Worm (Caenorhabditis elegans) whole organism, midembryonic: ENCODE results near the gene yif-1.
"Not testable (repeated sequence)": the region's sequence is repeated elsewhere in the genome, so short reads cannot be mapped to it uniquely, and the experiment has no call there.

Experiments
- T22C8.4 ChIP-seq: fragments of 200-800 bp; sonication (Bioruptor generic); IDR thresholded peaks from 2 replicates; pipeline ENCODE4 v1.3.6; 2022; ENCODE audit warnings: missing genetic modification characterization, missing compliant biosample characterization
- cog-1 ChIP-seq: sonication (generic microtip); optimal IDR thresholded peaks from 2 replicates; lab custom pipeline; 2016; ENCODE audit warnings: missing genetic modification characterization, missing compliant biosample characterization
- flt-1 ChIP-seq: fragments of 200-800 bp; sonication (Bioruptor generic); IDR thresholded peaks from 2 replicates; pipeline ENCODE4 v1.3.6; 2022; ENCODE audit warnings: missing genetic modification characterization, missing compliant biosample characterization
- klf-2 ChIP-seq: fragments of 200-800 bp; sonication (Bioruptor generic); conservative IDR thresholded peaks from 2 replicates; pipeline ENCODE4 v1.3.6; 2022; ENCODE audit warnings: missing genetic modification reagents, missing genetic modification characterization, missing compliant biosample characterization
- med-1 ChIP-seq: sonication (generic microtip); optimal IDR thresholded peaks from 2 replicates; lab custom pipeline; 2017; ENCODE audit warnings: missing genetic modification characterization, mild to moderate bottlenecking, missing compliant biosample characterization, antibody characterized with exemption, missing genetic modification reagents; ENCODE audit not compliant: insufficient read depth
- ref-1 ChIP-seq: fragments of 200-800 bp; sonication (Bioruptor generic); conservative IDR thresholded peaks from 2 replicates; pipeline ENCODE4 v1.3.6; 2022; ENCODE audit warnings: missing genetic modification reagents, missing genetic modification characterization, missing compliant biosample characterization
- tab-1 ChIP-seq: fragments of 200-800 bp; sonication (Bioruptor generic); IDR thresholded peaks from 2 replicates; pipeline ENCODE4 v1.3.6; 2022; ENCODE audit warnings: missing genetic modification characterization, missing compliant biosample characterization
- ztf-23 ChIP-seq: fragments of 200-800 bp; sonication (Bioruptor generic); IDR thresholded peaks from 2 replicates; pipeline ENCODE4 v1.3.6; 2022; ENCODE audit warnings: missing genetic modification reagents, missing genetic modification characterization, missing compliant biosample characterization
- ztf-29 ChIP-seq: fragments of 200-800 bp; sonication (Bioruptor generic); IDR thresholded peaks from 2 replicates; pipeline ENCODE4 v1.3.6; 2022; ENCODE audit warnings: missing genetic modification reagents, missing genetic modification characterization, missing compliant biosample characterization

Gene yif-1

DNA sequence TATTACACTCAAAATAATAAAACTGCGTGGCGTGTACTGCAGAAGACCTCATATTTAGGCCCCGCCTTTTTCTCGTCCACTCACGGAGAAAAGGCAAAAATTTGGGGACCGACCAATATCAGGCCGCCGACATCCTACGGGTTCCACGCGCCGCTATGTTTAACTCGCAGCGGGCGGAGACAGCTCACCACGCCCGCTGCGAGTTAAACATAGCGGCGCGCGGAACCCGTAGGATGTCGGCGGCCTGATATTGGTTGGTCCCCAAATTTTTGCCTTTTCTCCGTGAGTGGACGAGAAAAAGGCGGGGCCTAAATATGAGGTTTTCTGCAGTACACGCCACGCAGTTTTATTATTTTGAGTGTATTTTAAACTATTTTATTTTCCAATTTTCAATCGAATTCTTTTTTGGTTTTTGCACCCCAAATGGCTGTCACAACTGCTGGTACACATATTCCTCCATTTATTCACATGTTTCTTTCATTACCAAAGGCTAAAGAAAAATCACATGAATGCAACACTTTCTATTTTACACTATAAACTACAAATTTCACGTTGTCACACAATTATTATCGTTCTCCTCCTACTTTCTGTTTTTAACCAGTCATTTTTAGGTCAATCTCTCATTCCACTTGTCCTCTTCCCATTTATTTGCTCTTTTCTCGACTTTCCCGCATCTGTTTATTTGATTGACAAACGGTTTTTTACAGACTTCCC lies 50.5 kb downstream of the yif-1 start, which contains the start of gene uda-1:
TSS of gene uda-1 (plus strand) at position 708 of the 714 bp plus-strand sequence.
- not testable (repeated sequence) for TF ChIP-seq klf-2; cog-1 (tag; lab: Kevin White, UChicago); tab-1 (GFP tag; lab: Robert Waterston, UW)

DNA sequence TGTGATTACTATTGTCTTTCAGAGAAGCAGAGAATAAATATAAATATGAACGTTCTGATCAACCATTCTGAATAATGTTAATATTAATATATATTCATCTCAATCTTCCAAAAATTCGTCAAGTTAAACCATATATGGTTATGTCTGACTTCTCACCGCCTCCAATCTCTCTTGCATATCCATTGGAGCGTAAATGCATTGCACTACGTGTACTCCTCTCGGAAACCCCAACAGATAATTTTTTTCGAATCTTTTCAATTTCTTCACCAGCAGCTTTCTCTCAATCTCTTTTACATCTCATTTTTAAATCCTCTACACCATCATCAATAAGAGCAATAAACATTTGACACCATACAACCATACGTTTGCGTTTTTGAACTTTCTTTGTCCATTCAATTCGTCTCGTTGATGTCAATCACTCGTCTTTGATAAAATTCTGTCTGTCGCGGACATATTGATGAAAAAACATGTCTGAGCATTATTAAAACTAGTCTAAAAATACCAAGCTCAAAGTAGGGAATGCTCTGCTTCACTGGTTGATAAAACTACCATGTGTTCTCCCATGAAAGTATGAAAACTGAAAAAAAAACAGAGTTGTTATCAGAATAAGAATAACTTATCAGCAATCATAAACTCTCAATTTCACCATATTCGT lies 51.3 kb downstream of the yif-1 start:
- TF ChIP-seq med-1 (GFP tag; lab: Kevin White, UChicago) (no peak), ref-1 (no peak), tab-1 (GFP tag; lab: Robert Waterston, UW) (no peak), T22C8.4 (GFP tag; lab: Robert Waterston, UW) (no peak), ztf-23 (GFP tag; lab: Robert Waterston, UW) (0 out of 2 replicates have a peak, but pooled peaks have one; percentile 21), ztf-29 (GFP tag; lab: Robert Waterston, UW) (no peak)

DNA sequence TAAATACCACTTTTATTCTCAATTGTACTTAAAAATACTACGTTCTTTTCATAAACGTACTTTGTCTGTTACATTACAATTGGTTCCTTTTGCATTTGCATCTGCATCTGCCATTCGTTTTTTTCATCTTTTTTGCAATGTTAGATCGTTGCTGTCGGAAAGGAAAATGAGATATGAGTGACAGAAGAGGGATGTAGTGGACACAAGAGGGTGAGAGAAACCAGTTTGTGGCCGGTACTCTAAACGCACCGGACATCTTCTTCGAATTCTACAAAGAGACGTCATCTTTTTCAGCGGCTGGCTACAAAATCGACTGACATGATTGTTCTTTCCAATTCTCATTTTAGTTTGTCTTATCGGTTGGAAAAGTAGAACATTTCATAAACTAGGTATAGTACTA lies 52.0 kb downstream of the yif-1 start:
- TF ChIP-seq ztf-23 (GFP tag; lab: Robert Waterston, UW) (no peak), tab-1 (GFP tag; lab: Robert Waterston, UW) (no peak), klf-2 (no peak), T22C8.4 (GFP tag; lab: Robert Waterston, UW) (no peak), med-1 (GFP tag; lab: Kevin White, UChicago) (no peak), ref-1 (no peak), cog-1 (tag; lab: Kevin White, UChicago) (no peak), ztf-29 (GFP tag; lab: Robert Waterston, UW) (no peak), flt-1 (GFP tag; lab: Robert Waterston, UW) (no peak)

DNA sequence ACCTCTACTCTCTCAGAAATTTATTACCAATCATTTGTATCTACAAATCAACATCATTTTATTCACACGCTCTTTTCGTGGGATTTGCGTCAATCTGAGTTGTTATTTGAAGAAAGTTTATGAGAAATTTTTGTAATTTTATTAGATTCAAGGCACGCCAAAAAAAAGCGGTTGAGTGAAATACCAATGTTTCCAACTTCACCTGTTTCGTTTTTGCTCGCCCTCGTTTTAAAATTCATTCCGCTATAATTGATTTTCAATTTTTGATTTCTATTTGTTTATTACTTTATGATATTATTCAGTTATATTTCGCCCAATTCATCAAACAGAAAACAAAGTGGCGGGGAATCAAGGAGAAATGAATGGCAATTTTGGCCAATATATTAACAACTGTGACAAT lies 54.0 kb downstream of the yif-1 start, which contains the start of gene K08H10.10:
TSS of gene K08H10.10 (plus strand) at position 301 of the 400 bp plus-strand sequence.
- TF ChIP-seq klf-2 (no peak), cog-1 (tag; lab: Kevin White, UChicago) (no peak), ztf-23 (GFP tag; lab: Robert Waterston, UW) (no peak), flt-1 (GFP tag; lab: Robert Waterston, UW) (no peak), T22C8.4 (GFP tag; lab: Robert Waterston, UW) (no peak)
